Fruit fly (Drosophila melanogaster) whole organism, adult: ENCODE results near the gene galla-2.

ENCODE experiments used
- CG1620 ChIP-seq: fragments of 200-800 bp; sonication (Bioruptor generic); optimal IDR thresholded peaks from 2 replicates; lab custom pipeline; 2016; ENCODE audit warnings: missing biosample characterization, missing genetic modification characterization
- CG5204 ChIP-seq: fragments of 200-800 bp; sonication (Bioruptor generic); optimal IDR thresholded peaks from 2 replicates; lab custom pipeline; 2016; ENCODE audit warnings: missing biosample characterization, missing genetic modification characterization
- CG7045 ChIP-seq: fragments of 200-800 bp; sonication (Bioruptor generic); optimal IDR thresholded peaks from 2 replicates; lab custom pipeline; 2017; ENCODE audit warnings: missing biosample characterization, mild to moderate bottlenecking, missing genetic modification characterization
- Clk ChIP-seq: fragments of 200-800 bp; sonication (Bioruptor generic); optimal IDR thresholded peaks from 2 replicates; lab custom pipeline; 2017; ENCODE audit warnings: missing biosample characterization, missing genetic modification characterization
- bab1 ChIP-seq: fragments of 200-800 bp; sonication (Bioruptor generic); optimal IDR thresholded peaks from 3 replicates; lab custom pipeline; 2019; ENCODE audit warnings: missing biosample characterization, mild to moderate bottlenecking, missing genetic modification characterization, moderate library complexity
- cnc ChIP-seq, 2 experiments: fragments of >200 bp; optimal IDR thresholded peaks; 2 replicates each; lab custom pipeline; 2017
- kay ChIP-seq: fragments of 200-800 bp; sonication (Bioruptor generic); peaks from one replicate; lab custom pipeline; 2016; ENCODE audit warnings: missing biosample characterization, missing genetic modification characterization, borderline replicate concordance
- pad ChIP-seq: fragments of 200-800 bp; sonication (Bioruptor generic); optimal IDR thresholded peaks from 3 replicates; lab custom pipeline; 2017; ENCODE audit warnings: missing biosample characterization, missing genetic modification characterization, mild to moderate bottlenecking, moderate library complexity, missing genetic modification reagents
- tj ChIP-seq: fragments of 200-800 bp; sonication (Bioruptor generic); optimal IDR thresholded peaks from 3 replicates; lab custom pipeline; 2017; ENCODE audit warnings: missing biosample characterization, mild to moderate bottlenecking, missing genetic modification characterization, moderate library complexity
- toe ChIP-seq: fragments of 200-800 bp; sonication (Bioruptor generic); optimal IDR thresholded peaks from 2 replicates; lab custom pipeline; 2016; ENCODE audit warnings: missing biosample characterization, missing genetic modification characterization

- TF ChIP-seq CG1620 (GFP tag; lab: Kevin White, UChicago) (no peak), Clk (GFP tag; lab: Kevin White, UChicago) (peak; percentile 28), kay (GFP tag; lab: Kevin White, UChicago) (peak; percentile 99), toe (peak; percentile 52), CG7045 (GFP tag; lab: Kevin White, UChicago) (peak; percentile 79), cnc (optimal IDR thresholded peaks at IDR 0.05; lab: Kevin White, UChicago) (no peak), pad (peak; percentile 54), tj (GFP tag; lab: Kevin White, UChicago) (peak; percentile 62), CG5204 (GFP tag; lab: Kevin White, UChicago) (peak; percentile 43), bab1 (GFP tag; lab: Kevin White, UChicago) (peak; percentile 35)
Observed at dm6 chr3L:10867778-10868382, 14.8 kb upstream of the galla-2 start.
